Fruit fly (Drosophila melanogaster): Measurements from ENCODE around the gene Ste12DOR.

dm6 chrX:13983057-13983456, 17.0 kb upstream of the Ste12DOR start:
- TF ChIP-seq EcR (GFP tag; optimal IDR thresholded peaks at IDR 0.05) (no peak), Ets98B (GFP tag; IDR thresholded peaks at IDR 0.05) (peak; percentile 38; the same call in 1 of the 2 replicates), CG8301 (tag; optimal IDR thresholded peaks at IDR 0.05) (no peak), CG8159 (tag; optimal IDR thresholded peaks at IDR 0.05) (no peak), CG10348 (GFP tag; IDR thresholded peaks at IDR 0.05) (no peak), gl (tag; optimal IDR thresholded peaks at IDR 0.05) (no peak), rn (GFP tag; IDR thresholded peaks at IDR 0.05) (no peak), CG15710 (tag; optimal IDR thresholded peaks at IDR 0.05) (no peak), CG4496 (GFP tag; IDR thresholded peaks at IDR 0.05) (peak; percentile 65; the same call in 2 of the 3 replicates), CG13204 (GFP tag; optimal IDR thresholded peaks at IDR 0.05) (no peak)

Measured in whole organism, pupa.